Fruit fly (Drosophila melanogaster): ENCODE results near the gene CG2701.

Gene CG2701

dm6 chrX:2757400-2757799 lies 37.3 kb upstream of the CG2701 start (continued):
- no peak for TF ChIP-seq slou (GFP tag; optimal IDR thresholded peaks at IDR 0.05)
- no peak for TF ChIP-seq run (tag; optimal IDR thresholded peaks at IDR 0.05)
- TF ChIP-seq ap (GFP tag; IDR thresholded peaks at IDR 0.05), result no peak
- TF ChIP-seq Fer1 (GFP tag; optimal IDR thresholded peaks at IDR 0.05), result no peak
- no peak for TF ChIP-seq CG3163 (GFP tag; optimal IDR thresholded peaks at IDR 0.05)
- peak; percentile 0 for TF ChIP-seq CG12391 (tag; optimal IDR thresholded peaks at IDR 0.05)
- no peak for TF ChIP-seq Mrtf (GFP tag; IDR thresholded peaks at IDR 0.05)
- TF ChIP-seq Doc2 (GFP tag; IDR thresholded peaks at IDR 0.05), result no peak
- TF ChIP-seq Camta (GFP tag; optimal IDR thresholded peaks at IDR 0.05), result no peak
- TF ChIP-seq CG12236 (GFP tag; optimal IDR thresholded peaks at IDR 0.05), result no peak
- TF ChIP-seq luna (GFP tag; optimal IDR thresholded peaks at IDR 0.05), result no peak
- no peak for TF ChIP-seq CHES-1-like (GFP tag; optimal IDR thresholded peaks at IDR 0.05)
- TF ChIP-seq CG17912 (GFP tag; optimal IDR thresholded peaks at IDR 0.05), result no peak
- TF ChIP-seq yki (optimal IDR thresholded peaks at IDR 0.05), result no peak
- no peak for TF ChIP-seq CG5953 (GFP tag; IDR thresholded peaks at IDR 0.05)
- TF ChIP-seq H15 (GFP tag; IDR thresholded peaks at IDR 0.05), result no peak
- no peak for TF ChIP-seq NfI (GFP tag; optimal IDR thresholded peaks at IDR 0.05)
- TF ChIP-seq Dek (tag; optimal IDR thresholded peaks at IDR 0.05), result no peak
- TF ChIP-seq gce (GFP tag; IDR thresholded peaks at IDR 0.05), result no peak
- no peak for TF ChIP-seq Ets97D (GFP tag; optimal IDR thresholded peaks at IDR 0.05)
- peak; percentile 46 for TF ChIP-seq CG1603 (tag; optimal IDR thresholded peaks at IDR 0.05)
- no peak for TF ChIP-seq abd-A (tag; optimal IDR thresholded peaks at IDR 0.05)
- no peak for TF ChIP-seq CG18262 (tag; optimal IDR thresholded peaks at IDR 0.05)
- no peak for TF ChIP-seq CG2129 (GFP tag; IDR thresholded peaks at IDR 0.05; ENCODE audit: partially characterized antibody)
- TF ChIP-seq CG4730 (GFP tag; IDR thresholded peaks at IDR 0.05), result no peak
- no peak for TF ChIP-seq CG4282 (GFP tag; optimal IDR thresholded peaks at IDR 0.05)
- no peak for TF ChIP-seq CG10274 (GFP tag; optimal IDR thresholded peaks at IDR 0.05)
- no peak for TF ChIP-seq gro (GFP tag; optimal IDR thresholded peaks at IDR 0.05)
- no peak for TF ChIP-seq CG9876 (GFP tag; optimal IDR thresholded peaks at IDR 0.05)
- no peak for TF ChIP-seq CG11723 (GFP tag; optimal IDR thresholded peaks at IDR 0.05)
- TF ChIP-seq CG8944 (GFP tag; optimal IDR thresholded peaks at IDR 0.05), result no peak
- peak; percentile 23 for TF ChIP-seq bcd (GFP tag; optimal IDR thresholded peaks at IDR 0.05)
- TF ChIP-seq twi (tag; optimal IDR thresholded peaks at IDR 0.05), result no peak
- peak; percentile 14 for TF ChIP-seq az2 (GFP tag; optimal IDR thresholded peaks at IDR 0.05)
- no peak for TF ChIP-seq CG11398 (GFP tag; optimal IDR thresholded peaks at IDR 0.05)
- TF ChIP-seq CG3065 (GFP tag; optimal IDR thresholded peaks at IDR 0.05), result no peak
- TF ChIP-seq MBD-R2 (GFP tag; IDR thresholded peaks at IDR 0.05), result no peak
- no peak for TF ChIP-seq Vsx1 (GFP tag; optimal IDR thresholded peaks at IDR 0.05)
- TF ChIP-seq zen2 (GFP tag; IDR thresholded peaks at IDR 0.05; ENCODE audit: partially characterized antibody), result no peak
- TF ChIP-seq Sry-β (GFP tag; optimal IDR thresholded peaks at IDR 0.05), result no peak
- no peak for TF ChIP-seq cwo (GFP tag; optimal IDR thresholded peaks at IDR 0.05)
- TF ChIP-seq Drgx (GFP tag; IDR thresholded peaks at IDR 0.05), result no peak
- TF ChIP-seq CG43689 (GFP tag; IDR thresholded peaks at IDR 0.05), result no peak
- TF ChIP-seq CG3847 (GFP tag; IDR thresholded peaks at IDR 0.05), result no peak; the same call in 1 of the 2 replicates
- TF ChIP-seq MTF-1 (GFP tag; optimal IDR thresholded peaks at IDR 0.05; ENCODE audit: borderline replicate concordance), result no peak
- TF ChIP-seq Scr (GFP tag; IDR thresholded peaks at IDR 0.05; ENCODE audit: partially characterized antibody), result no peak
- TF ChIP-seq Ets65A (GFP tag), result peak; percentile 77
- TF ChIP-seq CG11504 (tag; optimal IDR thresholded peaks at IDR 0.05), result peak; percentile 58
- TF ChIP-seq ewg (GFP tag; optimal IDR thresholded peaks at IDR 0.05), result peak; percentile 5
- TF ChIP-seq fd3F (GFP tag; optimal IDR thresholded peaks at IDR 0.05), result no peak
- no peak for TF ChIP-seq stwl (tag; optimal IDR thresholded peaks at IDR 0.05)
- TF ChIP-seq CG10979 (tag; optimal IDR thresholded peaks at IDR 0.05), result peak; percentile 20
- no peak for TF ChIP-seq sr (GFP tag; IDR thresholded peaks at IDR 0.05)

Data from whole organism, embryonic.